Worm (Caenorhabditis elegans): ENCODE data around the gene wrt-4.

wrt-4 gene

ce11 chrX:15773262-15773908, 16.3 kb upstream of the wrt-4 start, which contains the start of gene Y7A5A.13 (continued):
- TF ChIP-seq efl-1 (GFP tag; optimal IDR thresholded peaks at IDR 0.05) (no peak), ztf-22 (GFP tag; optimal IDR thresholded peaks at IDR 0.05) (no peak), ztf-6 (GFP tag; IDR thresholded peaks at IDR 0.05) (no peak), aptf-3 (GFP tag; IDR thresholded peaks at IDR 0.05) (0 out of 2 replicates have a peak, but pooled peaks have one; percentile 43), Y56A3A.18 (GFP tag; IDR thresholded peaks at IDR 0.05) (0 out of 2 replicates have a peak, but pooled peaks have one; percentile 46), rcor-1 (GFP tag; IDR thresholded peaks at IDR 0.05) (peak; percentile 54), somi-1 (GFP tag; optimal IDR thresholded peaks at IDR 0.05) (no peak), B0019.2 (GFP tag; conservative IDR thresholded peaks at IDR 0.05) (no peak), F55B11.4 (tag; optimal IDR thresholded peaks at IDR 0.05; ENCODE audit: borderline replicate concordance, insufficient read depth) (no peak), F33H1.4 (GFP tag; IDR thresholded peaks at IDR 0.05) (no peak), ccch-3 (GFP tag; optimal IDR thresholded peaks at IDR 0.05) (no peak), cebp-2 (GFP tag; IDR thresholded peaks at IDR 0.05) (no peak), nhr-27 (tag; optimal IDR thresholded peaks at IDR 0.05) (no peak), tbx-9 (tag; optimal IDR thresholded peaks at IDR 0.05; ENCODE audit: borderline replicate concordance) (no peak), madf-8 (GFP tag; conservative IDR thresholded peaks at IDR 0.05) (no peak), F22D6.2 (tag; optimal IDR thresholded peaks at IDR 0.05) (no peak), nfyb-1 (GFP tag; IDR thresholded peaks at IDR 0.05) (peak; percentile 73), mes-4 (tag; optimal IDR thresholded peaks at IDR 0.05) (no peak), hmg-20 (GFP tag; IDR thresholded peaks at IDR 0.05) (peak; percentile 57; the same call in 1 of the 2 replicates), rpc-1 (optimal IDR thresholded peaks at IDR 0.05) (peak; percentile 82), rpc-1 (tag; optimal IDR thresholded peaks at IDR 0.05) (peak; percentile 90), chd-7 (tag; optimal IDR thresholded peaks at IDR 0.05) (peak; percentile 20), B0336.3 (GFP tag; IDR thresholded peaks at IDR 0.05) (no peak), ceh-40 (GFP tag; IDR thresholded peaks at IDR 0.05) (peak; percentile 62; the same call in 1 of the 2 replicates), lin-54 (GFP tag; optimal IDR thresholded peaks at IDR 0.05) (no peak), snpc-1.1 (tag; optimal IDR thresholded peaks at IDR 0.05; ENCODE audit: insufficient read depth) (peak; percentile 62), ceh-100 (GFP tag; IDR thresholded peaks at IDR 0.05) (no peak), nhr-179 (tag; optimal IDR thresholded peaks at IDR 0.05) (no peak), mcd-1 (GFP tag; IDR thresholded peaks at IDR 0.05) (peak; percentile 33; the same call in 1 of the 2 replicates), rec-8 (tag; optimal IDR thresholded peaks at IDR 0.05) (peak; percentile 28 to 49), egl-18 (GFP tag; IDR thresholded peaks at IDR 0.05) (no peak), nfya-1 (tag; optimal IDR thresholded peaks at IDR 0.05; ENCODE audit: borderline replicate concordance, insufficient read depth) (no peak), unc-130 (GFP tag; optimal IDR thresholded peaks at IDR 0.05) (no peak), unc-62 (GFP tag; optimal IDR thresholded peaks at IDR 0.05) (no peak), hlh-26 (GFP tag; conservative IDR thresholded peaks at IDR 0.05) (no peak), repo-1 (tag; optimal IDR thresholded peaks at IDR 0.05) (no peak), nhr-90 (tag; optimal IDR thresholded peaks at IDR 0.05) (peak; percentile 58), F37B4.10 (GFP tag; IDR thresholded peaks at IDR 0.05) (no peak), Y53G8AR.9 (GFP tag; conservative IDR thresholded peaks at IDR 0.05) (no peak), T26A5.8 (tag; optimal IDR thresholded peaks at IDR 0.05) (no peak), ztf-3 (GFP tag; optimal IDR thresholded peaks at IDR 0.05) (no peak), ztf-18 (tag; optimal IDR thresholded peaks at IDR 0.05) (peak; percentile 38), egl-44 (GFP tag; IDR thresholded peaks at IDR 0.05) (peak; percentile 41; the same call in 1 of the 2 replicates), T07F8.4 (tag; optimal IDR thresholded peaks at IDR 0.05) (peak; percentile 13), attf-6 (GFP tag; IDR thresholded peaks at IDR 0.05) (0 out of 2 replicates have a peak, but pooled peaks have one; percentile 35), F10E7.11 (tag; optimal IDR thresholded peaks at IDR 0.05) (no peak), lin-40 (tag; optimal IDR thresholded peaks at IDR 0.05) (no peak), ceh-79 (tag; optimal IDR thresholded peaks at IDR 0.05) (no peak)

Measured in whole organism, young adult.